Worm (Caenorhabditis elegans) whole organism, L3 larva: ENCODE results near the gene F14H3.15.

ENCODE experiments used
- ZK546.5 ChIP-seq: sonication (generic microtip); optimal IDR thresholded peaks from 2 replicates; lab custom pipeline; 2017; ENCODE audit warnings: missing biosample characterization, missing genetic modification characterization
- aly-2 ChIP-seq: fragments of 150-350 bp; optimal IDR thresholded peaks from 2 replicates; lab custom pipeline; 2014; ENCODE audit warnings: missing biosample characterization, missing genetic modification characterization
- ceh-82 ChIP-seq: fragments of 150-350 bp; optimal IDR thresholded peaks from 2 replicates; lab custom pipeline; 2014; ENCODE audit warnings: missing biosample characterization, missing genetic modification characterization
- nhr-28 ChIP-seq: fragments of 150-350 bp; optimal IDR thresholded peaks from 2 replicates; lab custom pipeline; 2014; ENCODE audit warnings: missing biosample characterization, missing genetic modification characterization
- nhr-76 ChIP-seq: fragments of 150-350 bp; sonication (generic microtip); optimal IDR thresholded peaks from 5 replicates; lab custom pipeline; 2014; ENCODE audit warnings: missing biosample characterization, missing genetic modification characterization
- pqm-1 ChIP-seq: fragments of 150-350 bp; optimal IDR thresholded peaks from 2 replicates; lab custom pipeline; 2017; ENCODE audit warnings: missing biosample characterization, missing genetic modification characterization, inconsistent platforms

DNA sequence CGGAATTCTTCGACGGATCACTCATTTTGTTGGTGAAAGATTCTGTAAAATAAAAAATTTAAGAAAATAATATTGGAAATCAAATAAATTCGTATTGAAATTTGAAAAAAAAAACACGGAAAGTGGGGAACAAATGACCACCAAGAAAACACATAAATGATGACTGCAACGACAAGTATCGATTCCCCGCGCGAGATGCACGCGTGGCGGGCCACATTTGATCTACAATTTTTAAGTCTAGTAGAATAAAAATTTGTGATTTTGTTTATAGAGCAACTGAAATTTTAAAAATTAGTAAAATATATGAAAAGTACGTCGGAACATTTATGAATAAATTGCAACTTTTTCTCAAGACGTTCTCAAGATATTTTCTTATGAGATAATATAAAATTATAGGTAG, 5.0 kb downstream of the F14H3.15 start, which contains the start of gene F14H3.4:
- TF ChIP-seq aly-2 (tag; lab: Kevin White, UChicago) (no peak), nhr-76 (tag; lab: Kevin White, UChicago) (no peak), ceh-82 (tag; lab: Kevin White, UChicago) (no peak), pqm-1 (no peak), ZK546.5 (tag; lab: Kevin White, UChicago) (no peak), nhr-28 (tag; lab: Kevin White, UChicago) (no peak)
